Worm (Caenorhabditis elegans): ENCODE data around the gene wdr-60.

wdr-60 gene

ce11 chrIII:5018116-5018689 is 31.2 kb downstream of the wdr-60 start, which contains the start of gene wip-1 (continued):
- TF ChIP-seq somi-1 (GFP tag; optimal IDR thresholded peaks at IDR 0.05) (peak; percentile 94), ceh-79 (tag; optimal IDR thresholded peaks at IDR 0.05) (peak; percentile 70), F57A8.1 (GFP tag; optimal IDR thresholded peaks at IDR 0.05) (peak; percentile 80), ekl-4 (GFP tag; IDR thresholded peaks at IDR 0.05) (peak; percentile 98), Y95B8A.8 (GFP tag; IDR thresholded peaks at IDR 0.05) (peak; percentile 98), atf-7 (tag; optimal IDR thresholded peaks at IDR 0.05) (peak; percentile 92), ztf-22 (GFP tag; optimal IDR thresholded peaks at IDR 0.05) (peak; percentile 91), cebp-1 (GFP tag; IDR thresholded peaks at IDR 0.05) (peak; percentile 90), cebp-1 (tag; optimal IDR thresholded peaks at IDR 0.05) (peak; percentile 97), T07F8.4 (tag; optimal IDR thresholded peaks at IDR 0.05) (peak; percentile 88), B0019.2 (GFP tag; conservative IDR thresholded peaks at IDR 0.05) (peak; percentile 91), hlh-12 (tag; optimal IDR thresholded peaks at IDR 0.05) (no peak), F22D6.2 (tag; optimal IDR thresholded peaks at IDR 0.05) (peak; percentile 87), dpl-1 (GFP tag; optimal IDR thresholded peaks at IDR 0.05) (peak; percentile 86), unc-62 (GFP tag; optimal IDR thresholded peaks at IDR 0.05) (peak; percentile 17), dox-1 (GFP tag; IDR thresholded peaks at IDR 0.05) (peak; percentile 99), Y56A3A.18 (GFP tag; IDR thresholded peaks at IDR 0.05) (peak; percentile 95), F37B4.10 (GFP tag; IDR thresholded peaks at IDR 0.05) (0 out of 2 replicates have a peak, but pooled peaks have one; percentile 87), madf-8 (GFP tag; conservative IDR thresholded peaks at IDR 0.05) (peak; percentile 89), ceh-91 (GFP tag; IDR thresholded peaks at IDR 0.05) (peak; percentile 93), lag-1 (GFP tag; IDR thresholded peaks at IDR 0.05) (no peak), nhr-80 (tag; optimal IDR thresholded peaks at IDR 0.05) (peak; percentile 99), madf-10 (tag; optimal IDR thresholded peaks at IDR 0.05) (peak; percentile 93), hlh-26 (GFP tag; conservative IDR thresholded peaks at IDR 0.05) (no peak), cebp-2 (GFP tag; IDR thresholded peaks at IDR 0.05) (peak; percentile 81; the same call in 1 of the 2 replicates), dpff-1 (tag; optimal IDR thresholded peaks at IDR 0.05) (no peak), F33H1.4 (GFP tag; IDR thresholded peaks at IDR 0.05) (peak; percentile 92), sea-2 (GFP tag; IDR thresholded peaks at IDR 0.05) (peak; percentile 87), die-1 (tag; optimal IDR thresholded peaks at IDR 0.05) (peak; percentile 72), F23B12.7 (tag; optimal IDR thresholded peaks at IDR 0.05; ENCODE audit: insufficient read depth) (peak; percentile 98), snpc-3.4 (tag; optimal IDR thresholded peaks at IDR 0.05) (peak; percentile 96), ceh-100 (GFP tag; IDR thresholded peaks at IDR 0.05) (peak; percentile 89), K11D2.4 (GFP tag; IDR thresholded peaks at IDR 0.05) (peak; percentile 94), rcor-1 (GFP tag; IDR thresholded peaks at IDR 0.05) (peak; percentile 98), hmg-1.2 (GFP tag; IDR thresholded peaks at IDR 0.05) (peak; percentile 98), mel-28 (tag; optimal IDR thresholded peaks at IDR 0.05; ENCODE audit: borderline replicate concordance) (peak; percentile 43), madf-3 (GFP tag; IDR thresholded peaks at IDR 0.05) (peak; percentile 96), K12H6.12 (tag; optimal IDR thresholded peaks at IDR 0.05) (peak; percentile 97)

- TF ChIP-seq nfya-1 (tag; optimal IDR thresholded peaks at IDR 0.05; ENCODE audit: borderline replicate concordance, insufficient read depth) = no peak
- no peak for TF ChIP-seq zim-3 (tag; optimal IDR thresholded peaks at IDR 0.05)
- no peak for TF ChIP-seq T26A5.8 (tag; optimal IDR thresholded peaks at IDR 0.05)
- TF ChIP-seq ceh-40 (GFP tag; IDR thresholded peaks at IDR 0.05) = no peak
- TF ChIP-seq zfh-2 (GFP tag; conservative IDR thresholded peaks at IDR 0.05) = no peak
- no peak for TF ChIP-seq aptf-2 (GFP tag; conservative IDR thresholded peaks at IDR 0.05)
- no peak for TF ChIP-seq mes-4 (tag; optimal IDR thresholded peaks at IDR 0.05)
- TF ChIP-seq hmg-20 (GFP tag; IDR thresholded peaks at IDR 0.05) = no peak
- TF ChIP-seq rcor-1 (GFP tag; IDR thresholded peaks at IDR 0.05) = no peak
- TF ChIP-seq attf-3 (GFP tag; conservative IDR thresholded peaks at IDR 0.05) = no peak
- no peak for TF ChIP-seq F49E8.2 (tag; optimal IDR thresholded peaks at IDR 0.05; ENCODE audit: insufficient read depth)
- TF ChIP-seq nhr-179 (tag; optimal IDR thresholded peaks at IDR 0.05) = no peak
- no peak for TF ChIP-seq hsf-1 (GFP tag; IDR thresholded peaks at IDR 0.05)
- TF ChIP-seq sptf-2 (GFP tag; optimal IDR thresholded peaks at IDR 0.05) = no peak
- no peak for TF ChIP-seq sea-2 (GFP tag; IDR thresholded peaks at IDR 0.05)
Observed at ce11 chrIII:5020924-5021323, 33.9 kb downstream of the wdr-60 start, which contains the start of gene mdt-11. mdt-11 (plus strand) TSS chrIII:5021224.
